Fruit fly (Drosophila melanogaster) whole organism, wandering third instar larva: ENCODE results near the gene CG16790.
A peak's percentile ranks its signal among the peaks of the same experiment; 100 is the strongest.

Experiments
- Abd-B ChIP-seq: fragments of >200 bp; optimal IDR thresholded peaks from 2 replicates; lab custom pipeline; 2017; ENCODE audit warnings: missing biosample characterization, missing genetic modification characterization
- CG32264 ChIP-seq: fragments of 200-800 bp; sonication (Bioruptor generic); optimal IDR thresholded peaks from 2 replicates; lab custom pipeline; 2016; ENCODE audit warnings: missing biosample characterization, missing genetic modification characterization
- CG9705 ChIP-seq: fragments of 200-800 bp; sonication (Bioruptor generic); optimal IDR thresholded peaks from 2 replicates; lab custom pipeline; 2018; ENCODE audit warnings: missing biosample characterization, mild to moderate bottlenecking, missing genetic modification characterization
- CrebA ChIP-seq: fragments of 200-800 bp; sonication (Bioruptor generic); optimal IDR thresholded peaks from 2 replicates; lab custom pipeline; 2016; ENCODE audit warnings: missing biosample characterization, mild to moderate bottlenecking, missing genetic modification characterization, borderline replicate concordance
- Dfd ChIP-seq: fragments of >200 bp; optimal IDR thresholded peaks from 2 replicates; lab custom pipeline; 2017; ENCODE audit warnings: missing biosample characterization, missing genetic modification characterization
- Dif ChIP-seq: fragments of 200-275, 200-300 bp; sonication (Bioruptor generic); optimal IDR thresholded peaks from 2 replicates; lab custom pipeline; 2018; ENCODE audit warnings: missing biosample characterization, missing genetic modification characterization; ENCODE audit not compliant: partially characterized antibody
- GATAd ChIP-seq: sonication (Bioruptor generic); optimal IDR thresholded peaks from 2 replicates; lab custom pipeline; 2016; ENCODE audit warnings: missing biosample characterization, missing genetic modification characterization
- HLH106 ChIP-seq: fragments of 200-800 bp; optimal IDR thresholded peaks from 3 replicates; lab custom pipeline; 2019; ENCODE audit warnings: missing biosample characterization, mild to moderate bottlenecking, missing genetic modification characterization, moderate library complexity
- Hnf4 ChIP-seq: fragments of 200-800 bp; sonication (Bioruptor generic); optimal IDR thresholded peaks from 2 replicates; lab custom pipeline; 2016; ENCODE audit warnings: missing biosample characterization, mild to moderate bottlenecking, missing genetic modification characterization
- Hr78 ChIP-seq: fragments of >200 bp; optimal IDR thresholded peaks from 2 replicates; lab custom pipeline; 2017; ENCODE audit warnings: missing biosample characterization, missing genetic modification characterization
- Hr83 ChIP-seq: fragments of 200-300 bp; sonication (Bioruptor generic); optimal IDR thresholded peaks from 2 replicates; lab custom pipeline; 2016; ENCODE audit warnings: missing biosample characterization, mild to moderate bottlenecking, missing genetic modification characterization, moderate library complexity; ENCODE audit not compliant: poor library complexity, severe bottlenecking
- Jra ChIP-seq: sonication (Bioruptor generic); optimal IDR thresholded peaks from 2 replicates; lab custom pipeline; 2016; ENCODE audit warnings: missing biosample characterization, missing genetic modification characterization
- Mio ChIP-seq: sonication (Bioruptor generic); optimal IDR thresholded peaks from 2 replicates; lab custom pipeline; 2016; ENCODE audit warnings: missing biosample characterization, missing genetic modification characterization
- Myc ChIP-seq: fragments of >200 bp; optimal IDR thresholded peaks from 2 replicates; lab custom pipeline; 2017
- N ChIP-seq: fragments of >200 bp; optimal IDR thresholded peaks from 2 replicates; lab custom pipeline; 2018; ENCODE audit warnings: missing biosample characterization, missing external identifiers, missing genetic modification characterization
- OdsH ChIP-seq: fragments of 200-800 bp; sonication (Bioruptor generic); optimal IDR thresholded peaks from 2 replicates; lab custom pipeline; 2016; ENCODE audit warnings: missing biosample characterization, mild to moderate bottlenecking, missing genetic modification characterization
- Rel ChIP-seq, 2 experiments: fragments of 200-800 bp; sonication (Bioruptor generic) in 1 of 2; optimal IDR thresholded peaks; 2 replicates in 1 of 2; 3 replicates in 1 of 2; lab custom pipeline; 2016 to 2019; ENCODE audit warnings: mild to moderate bottlenecking in 2 of 2, missing biosample characterization in 2 of 2, missing genetic modification characterization in 2 of 2, moderate library complexity in 1 of 2
- Sp1 ChIP-seq: fragments of 200-800 bp; sonication (Bioruptor generic); optimal IDR thresholded peaks from 3 replicates; lab custom pipeline; 2019; ENCODE audit warnings: missing biosample characterization, mild to moderate bottlenecking, missing genetic modification characterization, moderate library complexity
- Vsx2 ChIP-seq: fragments of 200-300, 225-300 bp; sonication (Bioruptor generic); optimal IDR thresholded peaks from 2 replicates; lab custom pipeline; 2018; ENCODE audit warnings: missing biosample characterization, missing genetic modification characterization; ENCODE audit not compliant: partially characterized antibody
- br ChIP-seq: fragments of 200-800 bp; sonication (Bioruptor generic); optimal IDR thresholded peaks from 2 replicates; lab custom pipeline; 2016; ENCODE audit warnings: missing biosample characterization, missing genetic modification characterization
- brk ChIP-seq: fragments of 200-800 bp; sonication (Bioruptor generic); optimal IDR thresholded peaks from 2 replicates; lab custom pipeline; 2016; ENCODE audit warnings: missing biosample characterization, mild to moderate bottlenecking, missing genetic modification characterization
- dl ChIP-seq, 2 experiments: fragments of 175-275, 200-275 bp in 1 of 2; fragments of 200-275 bp in 1 of 2; sonication (Bioruptor generic); optimal IDR thresholded peaks; lab custom pipeline; 2018; ENCODE audit warnings: mild to moderate bottlenecking in 2 of 2, missing biosample characterization in 2 of 2, missing genetic modification characterization in 2 of 2, moderate library complexity in 2 of 2; ENCODE audit not compliant: partially characterized antibody in 2 of 2, insufficient read depth in 1 of 2
- dmrt93B ChIP-seq: fragments of 200-800 bp; sonication (Bioruptor generic); optimal IDR thresholded peaks from 2 replicates; lab custom pipeline; 2018; ENCODE audit warnings: missing biosample characterization, mild to moderate bottlenecking, missing genetic modification characterization
- dsf ChIP-seq: sonication (Bioruptor generic); optimal IDR thresholded peaks from 2 replicates; lab custom pipeline; 2016; ENCODE audit warnings: missing biosample characterization, missing genetic modification characterization, borderline replicate concordance
- ey ChIP-seq: fragments of 200-800 bp; sonication (Bioruptor generic); optimal IDR thresholded peaks from 2 replicates; lab custom pipeline; 2016; ENCODE audit warnings: missing biosample characterization, missing genetic modification characterization
- foxo ChIP-seq, 2 experiments: fragments of 200-800 bp; sonication (Bioruptor generic); optimal IDR thresholded peaks; 2 replicates in 1 of 2; 3 replicates in 1 of 2; lab custom pipeline; 2016 to 2017; ENCODE audit warnings: missing biosample characterization in 2 of 2, missing genetic modification characterization in 2 of 2
- fru ChIP-seq: fragments of 200-800 bp; sonication (Bioruptor generic); optimal IDR thresholded peaks from 3 replicates; lab custom pipeline; 2016; ENCODE audit warnings: missing biosample characterization, mild to moderate bottlenecking, missing genetic modification characterization
- h ChIP-seq: fragments of 200-800 bp; sonication (Bioruptor generic); optimal IDR thresholded peaks from 3 replicates; lab custom pipeline; 2016; ENCODE audit warnings: missing biosample characterization, mild to moderate bottlenecking, missing genetic modification characterization
- jim ChIP-seq: fragments of 175-275, 200-325 bp; sonication (Bioruptor generic); optimal IDR thresholded peaks from 2 replicates; lab custom pipeline; 2016; ENCODE audit warnings: missing biosample characterization, mild to moderate bottlenecking, missing genetic modification characterization
- lola ChIP-seq: fragments of >200 bp; optimal IDR thresholded peaks from 2 replicates; lab custom pipeline; 2017; ENCODE audit warnings: missing biosample characterization, missing genetic modification characterization
- pan ChIP-seq: fragments of >200 bp; optimal IDR thresholded peaks from 2 replicates; lab custom pipeline; 2017
- psq ChIP-seq: fragments of 200-800 bp; sonication (Bioruptor generic); optimal IDR thresholded peaks from 3 replicates; lab custom pipeline; 2017; ENCODE audit warnings: missing biosample characterization, mild to moderate bottlenecking, missing genetic modification characterization, moderate library complexity
- rgr ChIP-seq: fragments of 200-800 bp; sonication (Bioruptor generic); optimal IDR thresholded peaks from 3 replicates; lab custom pipeline; 2016; ENCODE audit warnings: missing biosample characterization, mild to moderate bottlenecking, missing genetic modification characterization
- sage ChIP-seq: fragments of 200-800 bp; sonication (Bioruptor generic); optimal IDR thresholded peaks from 2 replicates; lab custom pipeline; 2016; ENCODE audit warnings: missing biosample characterization, mild to moderate bottlenecking, missing genetic modification characterization
- sv ChIP-seq: fragments of 200-800 bp; sonication (Bioruptor generic); optimal IDR thresholded peaks from 3 replicates; lab custom pipeline; 2016; ENCODE audit warnings: missing biosample characterization, missing genetic modification characterization
- tai ChIP-seq: sonication (Bioruptor generic); optimal IDR thresholded peaks from 2 replicates; lab custom pipeline; 2016; ENCODE audit warnings: missing biosample characterization, missing genetic modification characterization
- usp ChIP-seq: fragments of >200 bp; optimal IDR thresholded peaks from 2 replicates; lab custom pipeline; 2017; ENCODE audit warnings: missing biosample characterization, missing genetic modification characterization
- woc ChIP-seq: sonication (Bioruptor generic); optimal IDR thresholded peaks from 2 replicates; lab custom pipeline; 2016; ENCODE audit warnings: missing biosample characterization, mild to moderate bottlenecking, missing genetic modification characterization

The CG16790 gene

dm6 chr3R:9533181-9534124 lies 36.6 kb downstream of the CG16790 start:
- TF ChIP-seq br (GFP tag; lab: Kevin White, UChicago) (peak; percentile 97), psq (GFP tag; lab: Kevin White, UChicago) (peak; percentile 95), GATAd (peak; percentile 54), brk (GFP tag; lab: Kevin White, UChicago) (peak; percentile 74), Dfd (no peak), N (GFP tag; lab: Kevin White, UChicago) (no peak), Hr78 (GFP tag; lab: Kevin White, UChicago) (no peak), dsf (GFP tag; lab: Kevin White, UChicago) (peak; percentile 74), dmrt93B (GFP tag; lab: Kevin White, UChicago) (peak; percentile 97), Abd-B (GFP tag; lab: Kevin White, UChicago) (no peak), CG32264 (GFP tag; lab: Kevin White, UChicago) (peak; percentile 82), ey (GFP tag; lab: Kevin White, UChicago) (peak; percentile 96), pan (lab: Kevin White, UChicago) (no peak), Rel (GFP tag; optimal IDR thresholded peaks at IDR 0.05; lab: Kevin White, UChicago) (peak; percentile 69), Rel (tag; optimal IDR thresholded peaks at IDR 0.05; lab: Kevin White, UChicago) (peak; percentile 74), dl (GFP tag; optimal IDR thresholded peaks at IDR 0.05; lab: Kevin White, UChicago; ENCODE audit: insufficient read depth in 1 of 2, partially characterized antibody in 2 of 2) (peak; percentile 89 to 97), woc (peak; percentile 97), sage (GFP tag; lab: Kevin White, UChicago) (peak; percentile 47), Sp1 (peak; percentile 98), Hr83 (GFP tag; lab: Kevin White, UChicago) (peak; percentile 65), h (GFP tag; lab: Kevin White, UChicago) (peak; percentile 95), sv (GFP tag; lab: Kevin White, UChicago) (peak; percentile 79), usp (GFP tag; lab: Kevin White, UChicago) (peak; percentile 18), rgr (GFP tag; lab: Kevin White, UChicago) (peak; percentile 95), CrebA (GFP tag; lab: Kevin White, UChicago) (peak; percentile 74), Dif (GFP tag; lab: Kevin White, UChicago) (peak; percentile 98), Vsx2 (GFP tag; lab: Kevin White, UChicago) (peak; percentile 87), Hnf4 (peak; percentile 85), jim (no peak), Jra (GFP tag; lab: Kevin White, UChicago) (peak; percentile 96), lola (GFP tag; lab: Kevin White, UChicago) (no peak), CG9705 (GFP tag; lab: Kevin White, UChicago) (peak; percentile 94), fru (GFP tag; lab: Kevin White, UChicago) (peak; percentile 98), Mio (peak; percentile 64), HLH106 (peak; percentile 96), OdsH (GFP tag; lab: Kevin White, UChicago) (peak; percentile 97), foxo (GFP tag; optimal IDR thresholded peaks at IDR 0.05; lab: Kevin White, UChicago) (peak; percentile 76 to 98), Myc (no peak), tai (GFP tag; lab: Kevin White, UChicago) (peak; percentile 92)
